Fruit fly (Drosophila melanogaster): ENCODE data around the gene AsnRS.

- no peak for TF ChIP-seq CG6276 (GFP tag; optimal IDR thresholded peaks at IDR 0.05)
- no peak for TF ChIP-seq spab (GFP tag; optimal IDR thresholded peaks at IDR 0.05)
- no peak for TF ChIP-seq salr (GFP tag; optimal IDR thresholded peaks at IDR 0.05)
- no peak for TF ChIP-seq CG4318 (GFP tag; optimal IDR thresholded peaks at IDR 0.05)
- TF ChIP-seq CG11902 (GFP tag; optimal IDR thresholded peaks at IDR 0.05): no peak
- no peak for TF ChIP-seq CG6163 (GFP tag; IDR thresholded peaks at IDR 0.05)
- TF ChIP-seq CG16779 (tag; optimal IDR thresholded peaks at IDR 0.05): peak; percentile 11
- TF ChIP-seq CG8319 (GFP tag; optimal IDR thresholded peaks at IDR 0.05): no peak
- TF ChIP-seq Hr39 (GFP tag; optimal IDR thresholded peaks at IDR 0.05): peak; percentile 1
- TF ChIP-seq CG6808 (GFP tag; optimal IDR thresholded peaks at IDR 0.05): no peak
- TF ChIP-seq CG34406 (GFP tag; optimal IDR thresholded peaks at IDR 0.05): peak; percentile 23
- no peak for TF ChIP-seq CG7368 (GFP tag; optimal IDR thresholded peaks at IDR 0.05)
Measured at dm6 chr2L:19120984-19121383, 10.8 kb downstream of the AsnRS start.

Data from whole organism, prepupa.